3 fruit fly cellular contexts compared by ENCODE assay signal in the genomic region with DNA sequence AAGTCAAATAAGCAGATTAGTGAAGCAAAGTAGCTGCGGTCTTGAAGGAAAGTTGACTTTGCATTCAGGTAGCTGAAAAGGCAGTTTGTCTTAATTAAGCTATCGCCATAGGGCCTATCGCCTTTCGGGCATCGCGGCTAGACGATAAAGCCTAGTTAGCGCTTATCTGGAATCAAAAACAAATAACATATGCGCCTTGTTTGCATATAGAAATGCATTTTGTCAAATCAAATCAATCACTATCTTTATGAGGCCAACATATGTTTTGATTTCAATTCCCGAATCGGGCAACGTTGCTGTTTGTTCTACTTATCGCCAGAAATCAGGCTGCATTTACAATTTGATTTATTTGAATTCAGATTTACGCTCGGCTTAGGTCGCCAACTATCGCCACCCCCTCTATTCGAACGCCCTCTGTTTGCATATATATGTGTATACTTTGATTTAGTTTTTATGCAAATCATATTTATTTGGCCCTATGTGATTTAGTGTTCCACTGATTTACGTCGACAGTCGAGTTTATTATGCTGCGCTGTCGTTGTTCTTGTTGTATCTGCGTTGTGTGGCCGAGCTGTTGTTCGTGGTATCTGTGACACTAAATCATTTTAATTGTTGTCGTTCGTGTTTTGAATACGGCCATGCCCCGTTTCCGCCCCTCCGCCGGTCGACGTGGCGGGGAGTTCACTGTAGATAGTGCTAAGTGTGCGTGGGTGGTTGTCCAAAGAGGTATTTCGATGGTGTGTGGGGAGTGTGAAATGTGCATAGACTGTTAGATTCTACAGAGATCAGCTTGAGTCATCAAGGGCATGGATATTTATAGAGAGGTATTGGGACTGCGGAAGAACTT.
TF ChIP-seq lines count a peak whose summit lies in the region.

No protein-coding gene starts in this region.

- peak; percentile 23 for TF ChIP-seq CTCF in whole organism, embryonic (GFP tag; optimal IDR thresholded peaks at IDR 0.05; lab: Kevin White, UChicago)

TF ChIP-seq in whole organism, embryonic, 481 proteins besides CTCF, POLR2A, EP300 and RAD21 (continues in another document):
- peak; percentile 66 for TF ChIP-seq CG6254 (GFP tag; optimal IDR thresholded peaks at IDR 0.05; lab: Kevin White, UChicago)
- TF ChIP-seq CG12236 (GFP tag; optimal IDR thresholded peaks at IDR 0.05; lab: Kevin White, UChicago): peak; percentile 71
- TF ChIP-seq CG16815 (GFP tag; optimal IDR thresholded peaks at IDR 0.05; lab: Kevin White, UChicago): no peak
- TF ChIP-seq onecut (GFP tag; IDR thresholded peaks at IDR 0.05; lab: Robert Waterston, UW): peak; percentile 56
- peak; percentile 49 for TF ChIP-seq CG18262 (tag; optimal IDR thresholded peaks at IDR 0.05; lab: Kevin White, UChicago)
- peak; percentile 96 for TF ChIP-seq grn (GFP tag; optimal IDR thresholded peaks at IDR 0.05; lab: Kevin White, UChicago)
- TF ChIP-seq CG11504 (tag; optimal IDR thresholded peaks at IDR 0.05; lab: Kevin White, UChicago): peak; percentile 39
- TF ChIP-seq CG17612 (GFP tag; IDR thresholded peaks at IDR 0.05; lab: Robert Waterston, UW): no peak
- TF ChIP-seq lab (GFP tag; optimal IDR thresholded peaks at IDR 0.05; lab: Kevin White, UChicago): peak; percentile 40
- TF ChIP-seq CG8089 (GFP tag; optimal IDR thresholded peaks at IDR 0.05; lab: Kevin White, UChicago): peak; percentile 50
- TF ChIP-seq CG8359 (GFP tag; optimal IDR thresholded peaks at IDR 0.05; lab: Kevin White, UChicago; ENCODE audit: borderline replicate concordance): peak; percentile 35
- peak; percentile 17; the same call in 1 of the 2 replicates for TF ChIP-seq CG6689 (GFP tag; IDR thresholded peaks at IDR 0.05; lab: Robert Waterston, UW)
- no peak for TF ChIP-seq CG31224 (GFP tag; IDR thresholded peaks at IDR 0.05; lab: Robert Waterston, UW)
- peak; percentile 87 for TF ChIP-seq grau (tag; optimal IDR thresholded peaks at IDR 0.05; lab: Kevin White, UChicago)
- no peak for TF ChIP-seq inv (GFP tag; IDR thresholded peaks at IDR 0.05; lab: Robert Waterston, UW; ENCODE audit: partially characterized antibody)
- TF ChIP-seq CG16813 (GFP tag; IDR thresholded peaks at IDR 0.05; lab: Robert Waterston, UW; ENCODE audit: partially characterized antibody): no peak
- TF ChIP-seq vnd (GFP tag; IDR thresholded peaks at IDR 0.05; lab: Robert Waterston, UW; ENCODE audit: partially characterized antibody): no peak
- no peak for TF ChIP-seq Stat92E (GFP tag; optimal IDR thresholded peaks at IDR 0.05; lab: Kevin White, UChicago)
- TF ChIP-seq CG5953 (GFP tag; IDR thresholded peaks at IDR 0.05; lab: Robert Waterston, UW): no peak
- TF ChIP-seq bcd (GFP tag; optimal IDR thresholded peaks at IDR 0.05; lab: Kevin White, UChicago): peak; percentile 5
- TF ChIP-seq CG11456 (GFP tag; IDR thresholded peaks at IDR 0.05; lab: Robert Waterston, UW): no peak
- TF ChIP-seq CG12299 (tag; optimal IDR thresholded peaks at IDR 0.05; lab: Kevin White, UChicago): no peak
- no peak for TF ChIP-seq CkIIα-i1 (GFP tag; IDR thresholded peaks at IDR 0.05; lab: Robert Waterston, UW)
- no peak for TF ChIP-seq gcm2 (GFP tag; optimal IDR thresholded peaks at IDR 0.05; lab: Kevin White, UChicago)
- TF ChIP-seq CG13296 (GFP tag; optimal IDR thresholded peaks at IDR 0.05; lab: Kevin White, UChicago): peak; percentile 7
- TF ChIP-seq Adf1 (GFP tag; IDR thresholded peaks at IDR 0.05; lab: Robert Waterston, UW): no peak

TF ChIP-seq in whole organism, prepupa, 60 proteins besides CTCF, POLR2A, EP300 and RAD21:
- TF ChIP-seq CG6808 (GFP tag; optimal IDR thresholded peaks at IDR 0.05; lab: Kevin White, UChicago) (no peak), Eip75B (GFP tag; optimal IDR thresholded peaks at IDR 0.05; lab: Kevin White, UChicago) (no peak), fkh (GFP tag; optimal IDR thresholded peaks at IDR 0.05; lab: Kevin White, UChicago) (peak; percentile 84), pdm3 (GFP tag; optimal IDR thresholded peaks at IDR 0.05; lab: Kevin White, UChicago) (no peak), CG3032 (tag; optimal IDR thresholded peaks at IDR 0.05; lab: Kevin White, UChicago) (no peak)

TF ChIP-seq in whole organism, wandering third instar larva, 38 proteins besides CTCF, POLR2A, EP300 and RAD21:
- TF ChIP-seq sv (GFP tag; optimal IDR thresholded peaks at IDR 0.05; lab: Kevin White, UChicago) (peak; percentile 12), N (GFP tag; optimal IDR thresholded peaks at IDR 0.05; lab: Kevin White, UChicago) (no peak)
